Fruit fly (Drosophila melanogaster) S2 (cell line): Measurements from ENCODE around the gene Vap33.
"Not testable (repeated sequence)": the region's sequence is repeated elsewhere in the genome, so short reads cannot be mapped to it uniquely, and the experiment has no call there.

Experiments used
- CG8478 ChIP-seq: fragments of >200 bp; optimal IDR thresholded peaks from 2 replicates; lab custom pipeline; 2018
- CTCF ChIP-seq, 2 experiments: fragments of >200 bp; optimal IDR thresholded peaks; 2 replicates each; lab custom pipeline; 2018

DNA sequence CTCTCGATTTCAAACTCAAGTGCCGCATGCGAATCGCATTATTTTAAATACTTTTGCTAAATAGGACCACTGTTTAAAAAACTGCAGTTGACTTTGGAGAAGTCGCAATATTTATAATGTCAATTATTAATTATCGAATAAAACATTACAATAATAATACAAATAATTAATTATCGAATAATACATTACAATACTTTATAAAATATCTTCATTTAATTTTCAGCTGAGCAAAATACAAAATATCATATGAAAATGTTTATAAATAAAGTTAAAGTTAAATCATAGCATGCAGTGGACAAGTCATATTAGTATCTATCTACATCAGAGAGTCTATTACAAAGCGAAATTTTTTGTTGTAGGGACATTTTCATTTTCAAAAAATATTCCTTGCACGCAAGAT is 8.2 kb upstream of the Vap33 start, which contains the start of gene Gem4b:
- TF ChIP-seq CG8478 (lab: Kevin White, UChicago); CTCF (optimal IDR thresholded peaks at IDR 0.05; lab: Kevin White, UChicago): not testable (repeated sequence)
